Fruit fly (Drosophila melanogaster) whole organism, embryonic: ENCODE measurements around the gene Dsp1.

Source experiments
- Blimp-1 ChIP-seq: fragments of 200-800 bp; sonication (Bioruptor generic); optimal IDR thresholded peaks from 3 replicates; lab custom pipeline; 2018; ENCODE audit warnings: missing biosample characterization, missing genetic modification characterization, mild to moderate bottlenecking, moderate library complexity, missing genetic modification reagents
- CG42726 ChIP-seq: fragments of 200-800 bp; sonication (Bioruptor generic); IDR thresholded peaks from 2 replicates; pipeline ENCODE4 v1.3.6; 2022; ENCODE audit warnings: missing biosample characterization, missing genetic modification characterization; ENCODE audit not compliant: partially characterized antibody
- Sin3A ChIP-seq: fragments of >200 bp; optimal IDR thresholded peaks from 2 replicates; lab custom pipeline; 2018
- luna ChIP-seq: fragments of 200-800 bp; sonication (Bioruptor generic); optimal IDR thresholded peaks from 2 replicates; lab custom pipeline; 2016; ENCODE audit warnings: missing biosample characterization, missing genetic modification characterization

dm6 chrX:16288492-16288964, 44.9 kb upstream of the Dsp1 start, which contains the start of the genes CG32576 and caz:
- TF ChIP-seq luna (GFP tag; lab: Kevin White, UChicago) (no peak), Sin3A (lab: Kevin White, UChicago) (peak; percentile 65), CG42726 (GFP tag; lab: Robert Waterston, UW) (no peak), Blimp-1 (no peak)
